Worm (Caenorhabditis elegans): ENCODE results near the gene ZC477.7.

ZC477.7 gene

DNA sequence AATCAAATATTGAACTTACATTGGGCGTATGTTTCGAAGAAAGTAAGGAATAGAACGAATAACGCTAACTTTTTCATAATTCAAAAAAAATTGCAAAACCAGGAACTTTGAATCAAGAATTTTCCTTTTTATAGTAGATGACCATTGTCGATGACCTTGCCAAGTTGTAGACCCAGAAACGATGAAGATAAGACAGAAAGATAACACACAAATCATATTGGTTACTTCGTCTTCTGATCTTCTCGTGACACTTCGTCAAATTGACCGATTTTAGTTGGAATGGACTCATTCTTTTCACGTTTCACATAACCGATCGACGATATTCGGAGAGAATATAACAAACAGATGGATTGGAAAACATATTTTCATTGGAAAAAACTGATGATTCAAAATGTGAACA lies 20.5 kb upstream of the ZC477.7 start, which contains the start of gene grsp-3:
grsp-3 (minus strand) TSS at position 149 of the 400 bp plus-strand sequence.
- TF ChIP-seq ceh-27 (GFP tag; optimal IDR thresholded peaks at IDR 0.05) (no peak), ama-1 (optimal IDR thresholded peaks at IDR 0.05) (no peak), ama-1 (GFP tag; optimal IDR thresholded peaks at IDR 0.05) (peak in 1 of 2 experiments; percentile 20)

DNA sequence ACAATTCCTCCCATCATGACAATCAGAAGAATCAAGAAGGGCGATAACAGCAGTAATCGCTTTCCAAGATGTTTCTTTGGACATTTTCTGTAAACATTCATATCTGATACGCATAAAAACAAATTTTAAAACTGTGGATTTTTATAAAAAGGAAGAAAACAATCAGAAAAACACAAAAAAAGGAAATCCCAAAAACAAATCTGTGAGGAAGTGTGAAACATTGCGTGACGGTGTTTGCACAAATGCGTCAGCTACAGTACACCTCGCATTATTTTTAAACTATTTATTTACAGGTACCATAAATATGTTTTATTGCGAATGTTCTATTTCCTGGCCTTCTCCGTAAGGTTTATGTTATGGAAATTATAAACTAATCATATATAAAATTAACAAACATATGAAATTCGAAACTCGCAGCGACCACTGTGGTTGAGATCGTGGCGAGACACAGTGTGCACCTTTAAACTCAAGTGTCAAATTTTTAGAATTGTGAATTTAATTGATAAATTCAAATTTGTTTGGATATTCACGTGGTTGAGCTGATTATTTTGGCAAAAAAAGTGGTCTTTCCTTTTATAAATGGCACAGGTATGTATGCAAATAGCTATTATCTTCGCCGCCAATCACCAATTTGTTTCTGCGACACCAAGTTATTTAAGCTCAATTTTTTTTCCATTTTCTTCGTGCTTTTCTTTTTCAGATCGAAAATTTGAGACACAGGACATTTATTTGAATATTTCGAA lies 10.2 kb upstream of the ZC477.7 start, which contains the start of the genes C34D4.10 and str-48:
C34D4.10 (minus strand) TSS at position 101 of the 743 bp plus-strand sequence.
str-48 (plus strand) TSS at position 693 of the 743 bp plus-strand sequence.
- no peak for TF ChIP-seq T26A5.8 (tag; optimal IDR thresholded peaks at IDR 0.05)
- TF ChIP-seq lsl-1 (GFP tag; optimal IDR thresholded peaks at IDR 0.05) = peak; percentile 66

DNA sequence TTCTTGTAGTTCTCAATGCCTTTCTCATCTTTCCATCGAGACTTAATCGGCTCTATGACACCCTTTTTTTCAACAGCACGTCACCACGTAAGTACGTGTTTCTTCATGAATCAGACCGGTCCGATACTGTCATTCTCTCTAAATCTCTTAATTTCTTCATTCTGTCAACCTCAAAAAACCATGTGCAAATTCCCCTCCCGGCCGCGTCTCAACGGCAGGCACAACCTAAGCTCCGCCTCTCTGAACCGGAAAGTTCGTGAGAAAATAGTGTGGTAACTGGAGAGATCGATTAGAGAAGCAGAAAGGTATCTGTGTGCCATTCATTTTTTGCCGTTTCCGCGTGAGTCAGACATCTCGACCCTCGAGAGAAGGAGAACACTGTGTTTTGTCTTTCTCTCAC lies 3.3 kb upstream of the ZC477.7 start, which contains the start of gene nas-8:
nas-8 (plus strand) TSS at position 301 of the 400 bp plus-strand sequence.
- no peak for TF ChIP-seq ceh-100 (GFP tag; IDR thresholded peaks at IDR 0.05)
- TF ChIP-seq ceh-91 (GFP tag; IDR thresholded peaks at IDR 0.05) = no peak
- no peak for TF ChIP-seq F57C9.4 (tag; optimal IDR thresholded peaks at IDR 0.05)
- TF ChIP-seq nfya-2 (GFP tag; IDR thresholded peaks at IDR 0.05) = no peak

DNA sequence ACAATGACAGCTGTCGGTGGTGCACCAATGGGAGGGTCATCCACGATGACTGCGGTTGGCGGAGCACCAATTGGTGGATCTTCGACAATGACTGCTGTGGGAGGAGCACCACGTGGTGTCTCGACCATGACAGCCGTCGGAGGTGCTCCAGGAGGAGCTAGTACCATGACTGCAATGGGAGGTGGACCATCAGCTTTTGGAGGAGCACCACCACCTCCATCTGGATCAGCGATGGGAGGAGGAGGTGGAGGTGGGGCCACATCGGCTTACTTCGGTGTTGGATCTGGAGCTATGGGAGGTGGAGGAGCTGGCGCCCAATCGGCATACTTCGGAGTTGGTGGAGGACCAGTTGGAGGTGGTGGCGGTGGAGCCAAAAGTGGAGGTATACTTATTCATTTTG lies 1.1 kb upstream of the ZC477.7 start:
- peak; percentile 63; the same call in 1 of the 2 replicates for TF ChIP-seq egrh-3 (GFP tag; IDR thresholded peaks at IDR 0.05)

DNA sequence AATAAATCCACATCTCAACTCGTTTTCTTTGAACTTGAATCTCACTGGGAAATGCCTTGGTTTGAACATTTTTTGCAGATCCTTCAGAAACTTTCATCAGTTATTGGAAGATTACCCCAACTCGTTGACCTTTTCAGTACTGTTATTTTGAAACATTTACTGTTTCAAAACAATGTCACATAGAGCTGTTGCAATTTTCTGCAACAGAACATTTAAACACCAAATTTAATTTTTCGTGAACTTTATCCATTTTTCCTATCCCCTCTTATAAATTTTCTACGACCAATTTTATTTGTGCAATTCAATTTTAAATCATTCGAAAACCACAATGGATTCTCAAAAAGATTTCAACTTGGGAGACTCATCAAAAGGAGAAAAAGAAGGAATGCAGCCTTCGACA lies 3.4 kb downstream of the ZC477.7 start, which contains the start of gene ZC477.2:
ZC477.2 (plus strand) TSS at position 301 of the 400 bp plus-strand sequence.
- TF ChIP-seq K11D2.4 (GFP tag; IDR thresholded peaks at IDR 0.05) = no peak
- TF ChIP-seq attf-5 (GFP tag; optimal IDR thresholded peaks at IDR 0.05) = no peak
- TF ChIP-seq egl-18 (GFP tag; IDR thresholded peaks at IDR 0.05) = no peak
- TF ChIP-seq aptf-2 (GFP tag; conservative IDR thresholded peaks at IDR 0.05) = no peak
- TF ChIP-seq F10E7.11 (tag; optimal IDR thresholded peaks at IDR 0.05) = no peak
- TF ChIP-seq lag-1 (GFP tag; IDR thresholded peaks at IDR 0.05) = no peak
- no peak for TF ChIP-seq F57A8.1 (GFP tag; optimal IDR thresholded peaks at IDR 0.05)
- no peak for TF ChIP-seq hmg-1.2 (GFP tag; IDR thresholded peaks at IDR 0.05)
- no peak for TF ChIP-seq lin-40 (tag; optimal IDR thresholded peaks at IDR 0.05)
- TF ChIP-seq ztf-3 (GFP tag; optimal IDR thresholded peaks at IDR 0.05) = no peak
- TF ChIP-seq chd-7 (tag; optimal IDR thresholded peaks at IDR 0.05) = no peak

DNA sequence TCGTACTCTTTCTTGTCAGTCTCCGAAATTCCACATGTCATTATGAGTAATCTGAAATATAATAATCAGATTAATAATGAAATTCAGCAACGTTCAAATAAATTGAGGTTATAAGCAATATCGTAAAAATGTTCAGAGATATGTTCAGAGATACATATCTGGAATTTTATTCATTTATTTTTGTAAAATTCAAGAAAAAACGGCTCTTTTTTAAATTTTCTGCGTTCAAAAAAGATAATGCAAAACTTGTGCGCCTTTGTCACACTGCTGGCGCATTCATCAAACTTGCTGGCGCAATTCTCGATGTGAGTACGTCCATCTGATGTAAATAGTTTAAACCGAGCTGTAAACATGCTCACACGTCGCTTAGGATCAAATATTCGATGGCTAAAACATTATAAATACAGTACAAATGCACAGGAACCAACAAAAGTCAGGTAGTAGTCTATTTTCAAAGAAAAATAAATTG lies 8.0 kb downstream of the ZC477.7 start, which contains the start of the genes rde-8 and ZC477.3:
rde-8 (minus strand) TSS at position 51 of the 469 bp plus-strand sequence.
ZC477.3 (plus strand) TSS at position 282 of the 469 bp plus-strand sequence.
- TF ChIP-seq madf-8 (GFP tag; conservative IDR thresholded peaks at IDR 0.05) = no peak
- TF ChIP-seq F23B12.7 (tag; optimal IDR thresholded peaks at IDR 0.05; ENCODE audit: insufficient read depth) = no peak
- no peak for TF ChIP-seq somi-1 (GFP tag; optimal IDR thresholded peaks at IDR 0.05)
- peak; percentile 76 for TF ChIP-seq lin-40 (tag; optimal IDR thresholded peaks at IDR 0.05)
- peak in 1 of 3 experiments; percentile 77 for TF ChIP-seq lin-35 (GFP tag; optimal IDR thresholded peaks at IDR 0.05)
- no peak for TF ChIP-seq athp-1 (tag; optimal IDR thresholded peaks at IDR 0.05)
- TF ChIP-seq K11D2.4 (GFP tag; IDR thresholded peaks at IDR 0.05) = peak; percentile 27; the same call in 1 of the 2 replicates
- TF ChIP-seq T26A5.8 (tag; optimal IDR thresholded peaks at IDR 0.05) = no peak
- peak; percentile 10 for TF ChIP-seq snpc-1.1 (tag; optimal IDR thresholded peaks at IDR 0.05; ENCODE audit: insufficient read depth)
- TF ChIP-seq cebp-1 (GFP tag; IDR thresholded peaks at IDR 0.05) = no peak
- TF ChIP-seq cebp-1 (tag; optimal IDR thresholded peaks at IDR 0.05) = no peak
- no peak for TF ChIP-seq ztf-6 (GFP tag; IDR thresholded peaks at IDR 0.05)
- no peak for TF ChIP-seq unc-62 (GFP tag; optimal IDR thresholded peaks at IDR 0.05)
- no peak for TF ChIP-seq F55B11.4 (tag; optimal IDR thresholded peaks at IDR 0.05; ENCODE audit: borderline replicate concordance, insufficient read depth)
- TF ChIP-seq ekl-4 (GFP tag; IDR thresholded peaks at IDR 0.05) = 0 out of 2 replicates have a peak, but pooled peaks have one; percentile 8
- no peak for TF ChIP-seq nhr-27 (tag; optimal IDR thresholded peaks at IDR 0.05)
- TF ChIP-seq tlf-1 (GFP tag; optimal IDR thresholded peaks at IDR 0.05) = peak; percentile 31
- TF ChIP-seq nhr-90 (tag; optimal IDR thresholded peaks at IDR 0.05) = no peak
- no peak for TF ChIP-seq dox-1 (GFP tag; IDR thresholded peaks at IDR 0.05)
- TF ChIP-seq egl-44 (GFP tag; IDR thresholded peaks at IDR 0.05) = no peak

All from whole organism, young adult.